Fruit fly (Drosophila melanogaster): Measurements from ENCODE around the gene CG2004.
A peak's percentile ranks its signal among the peaks of the same experiment; 100 is the strongest.

CG2004 gene

dm6 chrX:8720213-8720612, 5.5 kb upstream of the CG2004 start, which contains the start of gene CG1789 (continued):
- TF ChIP-seq org-1 (GFP tag; optimal IDR thresholded peaks at IDR 0.05) (no peak), Taf1 (GFP tag; IDR thresholded peaks at IDR 0.05) (no peak), Atf3 (GFP tag; optimal IDR thresholded peaks at IDR 0.05) (no peak), D (optimal IDR thresholded peaks at IDR 0.05) (no peak), D (GFP tag; optimal IDR thresholded peaks at IDR 0.05) (no peak), CG9817 (tag; optimal IDR thresholded peaks at IDR 0.05) (no peak), onecut (GFP tag; IDR thresholded peaks at IDR 0.05) (no peak), CG17829 (tag; optimal IDR thresholded peaks at IDR 0.05) (peak; percentile 13), BtbVII (GFP tag; optimal IDR thresholded peaks at IDR 0.05) (no peak), gsb-n (tag; optimal IDR thresholded peaks at IDR 0.05) (no peak), CG11696 (GFP tag; IDR thresholded peaks at IDR 0.05) (no peak), z (GFP tag; IDR thresholded peaks at IDR 0.05) (no peak), CG7357 (GFP tag; IDR thresholded peaks at IDR 0.05) (no peak), CG1602 (GFP tag; optimal IDR thresholded peaks at IDR 0.05) (no peak), emc (GFP tag; optimal IDR thresholded peaks at IDR 0.05) (no peak), fd96Cb (tag; optimal IDR thresholded peaks at IDR 0.05) (no peak), dati (GFP tag; IDR thresholded peaks at IDR 0.05) (no peak), gro (GFP tag; optimal IDR thresholded peaks at IDR 0.05) (no peak), CG15479 (GFP tag; optimal IDR thresholded peaks at IDR 0.05) (no peak), CG9437 (GFP tag; optimal IDR thresholded peaks at IDR 0.05) (no peak), da (GFP tag; optimal IDR thresholded peaks at IDR 0.05) (no peak), vvl (GFP tag; IDR thresholded peaks at IDR 0.05) (no peak), bowl (GFP tag; IDR thresholded peaks at IDR 0.05) (no peak), CG32532 (GFP tag; IDR thresholded peaks at IDR 0.05) (peak; percentile 56), HHEX (GFP tag; optimal IDR thresholded peaks at IDR 0.05) (no peak), Dad (GFP tag; optimal IDR thresholded peaks at IDR 0.05) (no peak), CG4854 (GFP tag; optimal IDR thresholded peaks at IDR 0.05) (no peak), CG3995 (GFP tag; optimal IDR thresholded peaks at IDR 0.05) (peak; percentile 95), Ets97D (GFP tag; optimal IDR thresholded peaks at IDR 0.05) (peak; percentile 37), slp2 (GFP tag; optimal IDR thresholded peaks at IDR 0.05) (no peak), CG15269 (tag; optimal IDR thresholded peaks at IDR 0.05) (no peak), Hr51 (GFP tag; optimal IDR thresholded peaks at IDR 0.05) (peak in 1 of 2 experiments; percentile 4), dan (GFP tag; IDR thresholded peaks at IDR 0.05) (no peak), ro (GFP tag; IDR thresholded peaks at IDR 0.05) (no peak), Gug (GFP tag; IDR thresholded peaks at IDR 0.05) (no peak), fu2 (GFP tag; optimal IDR thresholded peaks at IDR 0.05) (no peak), Hr39 (optimal IDR thresholded peaks at IDR 0.05) (no peak), CG14014 (GFP tag; IDR thresholded peaks at IDR 0.05) (no peak), CG31365 (tag; optimal IDR thresholded peaks at IDR 0.05) (no peak), CG13296 (GFP tag; optimal IDR thresholded peaks at IDR 0.05) (peak; percentile 30), CG9876 (GFP tag; optimal IDR thresholded peaks at IDR 0.05) (no peak), C15 (GFP tag; IDR thresholded peaks at IDR 0.05) (no peak), CG4820 (GFP tag; optimal IDR thresholded peaks at IDR 0.05) (no peak), prd (optimal IDR thresholded peaks at IDR 0.05) (no peak), prd (GFP tag; IDR thresholded peaks at IDR 0.05) (peak; percentile 47), CG10543 (GFP tag; optimal IDR thresholded peaks at IDR 0.05) (peak; percentile 9), CG1529 (GFP tag; optimal IDR thresholded peaks at IDR 0.05) (no peak), pho (GFP tag; optimal IDR thresholded peaks at IDR 0.05) (peak; percentile 38), Sry-β (GFP tag; optimal IDR thresholded peaks at IDR 0.05) (no peak), ranshi (GFP tag; IDR thresholded peaks at IDR 0.05) (no peak), H2.0 (GFP tag; IDR thresholded peaks at IDR 0.05) (no peak), PHDP (tag; optimal IDR thresholded peaks at IDR 0.05) (peak; percentile 3), CG13775 (GFP tag; optimal IDR thresholded peaks at IDR 0.05) (no peak), CG11085 (GFP tag; IDR thresholded peaks at IDR 0.05) (no peak)

Data from whole organism, embryonic.